ENCODE assay signal across 3 fruit fly cellular contexts in the genomic region with DNA sequence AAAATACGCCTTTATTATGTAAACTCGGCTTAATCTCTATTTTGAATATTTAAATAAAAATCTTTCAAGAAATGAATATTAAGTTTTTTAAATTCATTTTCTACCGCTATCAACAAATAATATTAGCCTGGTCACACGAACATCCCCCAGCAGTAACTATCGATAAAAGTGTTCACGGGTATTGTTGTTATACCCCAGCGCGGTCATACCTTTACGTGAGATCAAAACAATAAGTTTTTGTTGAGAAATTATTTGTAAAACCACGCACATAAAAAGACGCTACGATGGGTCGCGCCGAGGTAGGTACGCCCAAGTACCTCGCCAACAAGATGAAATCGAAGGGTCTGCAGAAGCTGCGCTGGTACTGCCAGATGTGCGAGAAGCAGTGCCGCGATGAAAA.
TF ChIP-seq lines count a peak whose summit lies in the region.

Gene kin17, plus strand, starts transcription at position 195 of the 400 bp plus-strand sequence.

- TF ChIP-seq CTCF in whole organism, embryonic (GFP tag; optimal IDR thresholded peaks at IDR 0.05; lab: Kevin White, UChicago), result no peak

TF ChIP-seq in whole organism, adult, 20 proteins besides CTCF, POLR2A, EP300 and RAD21:
- TF ChIP-seq tj (GFP tag; optimal IDR thresholded peaks at IDR 0.05; lab: Kevin White, UChicago) (no peak), CG11617 (GFP tag; optimal IDR thresholded peaks at IDR 0.05; lab: Kevin White, UChicago) (no peak), bab1 (GFP tag; optimal IDR thresholded peaks at IDR 0.05; lab: Kevin White, UChicago) (peak; percentile 41), CG7045 (GFP tag; optimal IDR thresholded peaks at IDR 0.05; lab: Kevin White, UChicago) (no peak), CG33017 (tag; optimal IDR thresholded peaks at IDR 0.05; lab: Kevin White, UChicago) (no peak)

TF ChIP-seq in whole organism, embryonic, 481 proteins besides CTCF, POLR2A, EP300 and RAD21 (continues in another document):
- TF ChIP-seq Tbp (GFP tag; optimal IDR thresholded peaks at IDR 0.05; lab: Kevin White, UChicago) (no peak), maf-S (GFP tag; optimal IDR thresholded peaks at IDR 0.05; lab: Kevin White, UChicago) (no peak), tx (GFP tag; optimal IDR thresholded peaks at IDR 0.05; lab: Kevin White, UChicago) (no peak), odd (GFP tag; optimal IDR thresholded peaks at IDR 0.05; lab: Kevin White, UChicago) (no peak), CG10979 (tag; optimal IDR thresholded peaks at IDR 0.05; lab: Kevin White, UChicago) (no peak), run (tag; optimal IDR thresholded peaks at IDR 0.05; lab: Kevin White, UChicago) (no peak), CG14050 (GFP tag; IDR thresholded peaks at IDR 0.05; lab: Robert Waterston, UW) (no peak), trh (GFP tag; optimal IDR thresholded peaks at IDR 0.05; lab: Kevin White, UChicago) (no peak), tna (GFP tag; IDR thresholded peaks at IDR 0.05; lab: Robert Waterston, UW; ENCODE audit: partially characterized antibody) (peak; percentile 55; the same call in 1 of the 2 replicates), zfh1 (GFP tag; IDR thresholded peaks at IDR 0.05; lab: Robert Waterston, UW) (no peak), crp (GFP tag; optimal IDR thresholded peaks at IDR 0.05; lab: Kevin White, UChicago) (peak in 1 of 2 experiments; percentile 60), CG6791 (GFP tag; IDR thresholded peaks at IDR 0.05; lab: Robert Waterston, UW; ENCODE audit: partially characterized antibody) (peak; percentile 73; the same call in 2 of the 3 replicates), Dref (GFP tag; IDR thresholded peaks at IDR 0.05; lab: Robert Waterston, UW) (peak; percentile 70), CG2889 (GFP tag; IDR thresholded peaks at IDR 0.05; lab: Robert Waterston, UW) (no peak), grn (GFP tag; optimal IDR thresholded peaks at IDR 0.05; lab: Kevin White, UChicago) (no peak), CG17359 (tag; optimal IDR thresholded peaks at IDR 0.05; lab: Kevin White, UChicago) (no peak), kah (GFP tag; optimal IDR thresholded peaks at IDR 0.05; lab: Kevin White, UChicago) (no peak), CG2712 (tag; optimal IDR thresholded peaks at IDR 0.05; lab: Kevin White, UChicago) (no peak), CG9797 (GFP tag; optimal IDR thresholded peaks at IDR 0.05; lab: Kevin White, UChicago) (peak; percentile 84), BEAF-32 (GFP tag; optimal IDR thresholded peaks at IDR 0.05; lab: Kevin White, UChicago) (peak; percentile 80), grau (tag; optimal IDR thresholded peaks at IDR 0.05; lab: Kevin White, UChicago) (no peak), nerfin-1 (tag; optimal IDR thresholded peaks at IDR 0.05; lab: Kevin White, UChicago) (no peak), Hmx (GFP tag; optimal IDR thresholded peaks at IDR 0.05; lab: Kevin White, UChicago) (no peak), tio (GFP tag; optimal IDR thresholded peaks at IDR 0.05; lab: Kevin White, UChicago) (no peak), CG30431 (GFP tag; optimal IDR thresholded peaks at IDR 0.05; lab: Kevin White, UChicago) (no peak), fd64A (GFP tag; optimal IDR thresholded peaks at IDR 0.05; lab: Kevin White, UChicago) (no peak), Side (GFP tag; optimal IDR thresholded peaks at IDR 0.05; lab: Kevin White, UChicago) (no peak), CG10267 (tag; optimal IDR thresholded peaks at IDR 0.05; lab: Kevin White, UChicago) (peak; percentile 35), Ptx1 (GFP tag; IDR thresholded peaks at IDR 0.05; lab: Robert Waterston, UW) (no peak), CG6272 (GFP tag; IDR thresholded peaks at IDR 0.05; lab: Robert Waterston, UW) (no peak), nmo (GFP tag; optimal IDR thresholded peaks at IDR 0.05; lab: Kevin White, UChicago) (peak; percentile 6), HmgD (GFP tag; optimal IDR thresholded peaks at IDR 0.05; lab: Kevin White, UChicago) (no peak), Dll (GFP tag; IDR thresholded peaks at IDR 0.05; lab: Robert Waterston, UW; ENCODE audit: partially characterized antibody) (peak; percentile 76; the same call in 3 of the 4 replicates), CG16813 (GFP tag; IDR thresholded peaks at IDR 0.05; lab: Robert Waterston, UW; ENCODE audit: partially characterized antibody) (peak; percentile 71), MESR4 (GFP tag; optimal IDR thresholded peaks at IDR 0.05; lab: Kevin White, UChicago) (peak; percentile 69), pzg (GFP tag; optimal IDR thresholded peaks at IDR 0.05; lab: Kevin White, UChicago) (peak; percentile 78), CG33213 (GFP tag; optimal IDR thresholded peaks at IDR 0.05; lab: Kevin White, UChicago) (no peak), CG7839 (tag; optimal IDR thresholded peaks at IDR 0.05; lab: Kevin White, UChicago) (no peak), sob (GFP tag; IDR thresholded peaks at IDR 0.05; lab: Robert Waterston, UW) (no peak), lola (GFP tag; optimal IDR thresholded peaks at IDR 0.05; lab: Kevin White, UChicago) (no peak)

TF ChIP-seq in whole organism, wandering third instar larva, 38 proteins besides CTCF, POLR2A, EP300 and RAD21:
- TF ChIP-seq brk (GFP tag; optimal IDR thresholded peaks at IDR 0.05; lab: Kevin White, UChicago), result no peak
- no peak for TF ChIP-seq Rel (GFP tag; optimal IDR thresholded peaks at IDR 0.05; lab: Kevin White, UChicago)
- TF ChIP-seq Rel (tag; optimal IDR thresholded peaks at IDR 0.05; lab: Kevin White, UChicago), result peak; percentile 12
- TF ChIP-seq Sp1 (GFP tag; optimal IDR thresholded peaks at IDR 0.05; lab: Kevin White, UChicago), result no peak
- no peak for TF ChIP-seq fru (GFP tag; optimal IDR thresholded peaks at IDR 0.05; lab: Kevin White, UChicago)
- no peak for TF ChIP-seq OdsH (GFP tag; optimal IDR thresholded peaks at IDR 0.05; lab: Kevin White, UChicago)
- no peak for TF ChIP-seq pan (optimal IDR thresholded peaks at IDR 0.05; lab: Kevin White, UChicago)
- TF ChIP-seq Jra (GFP tag; optimal IDR thresholded peaks at IDR 0.05; lab: Kevin White, UChicago), result no peak
- TF ChIP-seq Vsx2 (GFP tag; optimal IDR thresholded peaks at IDR 0.05; lab: Kevin White, UChicago; ENCODE audit: partially characterized antibody), result peak; percentile 75
